Fruit fly (Drosophila melanogaster) whole organism, embryonic: ENCODE measurements around the gene dpr9.

Experiments used
- Antp ChIP-seq: fragments of 200-800 bp; sonication (Bioruptor generic); optimal IDR thresholded peaks from 3 replicates; lab custom pipeline; 2016; ENCODE audit warnings: missing biosample characterization, missing genetic modification characterization
- Atf-2 ChIP-seq: fragments of 200-800 bp; sonication (Bioruptor generic); optimal IDR thresholded peaks from 2 replicates; lab custom pipeline; 2016; ENCODE audit warnings: missing biosample characterization, missing genetic modification characterization
- Atf6 ChIP-seq: fragments of 200-800 bp; sonication (Bioruptor generic); IDR thresholded peaks from 2 replicates; pipeline ENCODE4 v1.3.6; 2022; ENCODE audit warnings: missing biosample characterization, missing genetic modification characterization
- C15 ChIP-seq: fragments of 200-800 bp; sonication (Bioruptor generic); IDR thresholded peaks from 3 replicates; pipeline ENCODE4 v1.3.6; 2022; ENCODE audit warnings: missing biosample characterization, missing genetic modification characterization
- CG11398 ChIP-seq: fragments of 200-800 bp; sonication (Bioruptor generic); optimal IDR thresholded peaks from 2 replicates; lab custom pipeline; 2016; ENCODE audit warnings: missing biosample characterization, missing genetic modification characterization
- CG11696 ChIP-seq: fragments of 200-800 bp; sonication (Bioruptor generic); IDR thresholded peaks from 2 replicates; pipeline ENCODE4 v1.3.6; 2022; ENCODE audit warnings: missing biosample characterization, missing genetic modification characterization
- CG12391 ChIP-seq: fragments of 200-800 bp; sonication (Bioruptor generic); optimal IDR thresholded peaks from 3 replicates; lab custom pipeline; 2018; ENCODE audit warnings: missing biosample characterization, mild to moderate bottlenecking, missing genetic modification characterization, moderate library complexity
- CG13424 ChIP-seq: fragments of 200-800 bp; sonication (Bioruptor generic); optimal IDR thresholded peaks from 2 replicates; lab custom pipeline; 2019; ENCODE audit warnings: missing biosample characterization, mild to moderate bottlenecking, missing genetic modification characterization, moderate library complexity
- CG14965 ChIP-seq: fragments of 200-800 bp; sonication (Bioruptor generic); optimal IDR thresholded peaks from 2 replicates; lab custom pipeline; 2016; ENCODE audit warnings: missing biosample characterization, missing genetic modification characterization, borderline replicate concordance
- CG17359 ChIP-seq: fragments of 200-800 bp; sonication (Bioruptor generic); optimal IDR thresholded peaks from 3 replicates; lab custom pipeline; 2018; ENCODE audit warnings: missing biosample characterization, mild to moderate bottlenecking, missing genetic modification characterization, moderate library complexity
- CG17385 ChIP-seq: fragments of 200-800 bp; sonication (Bioruptor generic); optimal IDR thresholded peaks from 3 replicates; lab custom pipeline; 2018; ENCODE audit warnings: missing biosample characterization, mild to moderate bottlenecking, missing genetic modification characterization
- CG17612 ChIP-seq: fragments of 200-800 bp; sonication (Bioruptor generic); IDR thresholded peaks from 2 replicates; pipeline ENCODE4 v1.3.6; 2022; ENCODE audit warnings: missing biosample characterization, missing genetic modification characterization
- CG18599 ChIP-seq: fragments of 200-800 bp; sonication (Bioruptor generic); optimal IDR thresholded peaks from 3 replicates; lab custom pipeline; 2017; ENCODE audit warnings: missing biosample characterization, missing genetic modification characterization, mild to moderate bottlenecking, moderate library complexity, missing genetic modification reagents
- CG2678 ChIP-seq: fragments of 200-800 bp; sonication (Bioruptor generic); optimal IDR thresholded peaks from 3 replicates; lab custom pipeline; 2019; ENCODE audit warnings: missing biosample characterization, mild to moderate bottlenecking, missing genetic modification characterization, moderate library complexity
- CG2712 ChIP-seq: fragments of 200-800 bp; optimal IDR thresholded peaks from 3 replicates; lab custom pipeline; 2019; ENCODE audit warnings: missing biosample characterization, mild to moderate bottlenecking, missing genetic modification characterization, moderate library complexity
- CG6791 ChIP-seq: fragments of 200-800 bp; sonication (Bioruptor generic); IDR thresholded peaks from 3 replicates; pipeline ENCODE4 v1.3.6; 2022; ENCODE audit warnings: missing biosample characterization, missing genetic modification characterization; ENCODE audit not compliant: partially characterized antibody
- CG7357 ChIP-seq: fragments of 200-800 bp; sonication (Bioruptor generic); IDR thresholded peaks from 3 replicates; pipeline ENCODE4 v1.3.6; 2022; ENCODE audit warnings: missing biosample characterization, missing genetic modification characterization
- CG8765 ChIP-seq: fragments of 200-800 bp; sonication (Bioruptor generic); IDR thresholded peaks from 2 replicates; pipeline ENCODE4 v1.3.6; 2022; ENCODE audit warnings: missing biosample characterization, missing genetic modification characterization
- CG9727 ChIP-seq: fragments of 200-800 bp; sonication (Bioruptor generic); optimal IDR thresholded peaks from 3 replicates; lab custom pipeline; 2017; ENCODE audit warnings: missing biosample characterization, mild to moderate bottlenecking, missing genetic modification characterization
- CG9876 ChIP-seq: fragments of 200-800 bp; sonication (Bioruptor generic); optimal IDR thresholded peaks from 2 replicates; lab custom pipeline; 2016; ENCODE audit warnings: missing biosample characterization, missing genetic modification characterization
- Dll ChIP-seq: fragments of 200-800 bp; sonication (Bioruptor generic); IDR thresholded peaks from 4 replicates; pipeline ENCODE4 v1.3.6; 2022; ENCODE audit warnings: missing biosample characterization, missing genetic modification characterization; ENCODE audit not compliant: partially characterized antibody
- Hr3 ChIP-seq: fragments of 200-800 bp; sonication (Bioruptor generic); optimal IDR thresholded peaks from 3 replicates; lab custom pipeline; 2016; ENCODE audit warnings: missing biosample characterization, missing genetic modification characterization
- Kr ChIP-seq: fragments of 200-800 bp; sonication (Bioruptor generic); optimal IDR thresholded peaks from 2 replicates; lab custom pipeline; 2017; ENCODE audit warnings: missing biosample characterization, mild to moderate bottlenecking, missing genetic modification characterization
- Max ChIP-seq: fragments of 200-800 bp; sonication (Bioruptor generic); optimal IDR thresholded peaks from 2 replicates; lab custom pipeline; 2016; ENCODE audit warnings: missing biosample characterization, mild to moderate bottlenecking, missing genetic modification characterization
- Neu2 ChIP-seq: fragments of 200-800 bp; sonication (Bioruptor generic); optimal IDR thresholded peaks from 3 replicates; lab custom pipeline; 2016; ENCODE audit warnings: missing biosample characterization, missing genetic modification characterization, borderline replicate concordance
- Nf-YC ChIP-seq: fragments of 200-800 bp; optimal IDR thresholded peaks from 3 replicates; lab custom pipeline; 2019; ENCODE audit warnings: missing biosample characterization, mild to moderate bottlenecking, missing genetic modification characterization, moderate library complexity
- Oaz ChIP-seq: fragments of 200-800 bp; sonication (Bioruptor generic); IDR thresholded peaks from 2 replicates; pipeline ENCODE4 v1.3.6; 2022; ENCODE audit warnings: missing biosample characterization, missing genetic modification characterization
- Optix ChIP-seq: fragments of 200-800 bp; sonication (Bioruptor generic); IDR thresholded peaks from 3 replicates; pipeline ENCODE4 v1.3.6; 2022; ENCODE audit warnings: missing biosample characterization, missing genetic modification characterization
- Ravus ChIP-seq: fragments of 200-800 bp; sonication (Bioruptor generic); IDR thresholded peaks from 2 replicates; pipeline ENCODE4 v1.3.6; 2022; ENCODE audit warnings: missing biosample characterization, missing genetic modification characterization
- Stat92E ChIP-seq, 3 experiments: fragments of >200 bp in 2 of 3; fragments of 200-800 bp in 1 of 3; sonication (Bioruptor generic) in 1 of 3; optimal IDR thresholded peaks; 2 replicates each; lab custom pipeline; 2017 to 2019; ENCODE audit warnings: missing biosample characterization in 3 of 3, missing genetic modification characterization in 3 of 3, mild to moderate bottlenecking in 1 of 3, moderate library complexity in 1 of 3
- Usf ChIP-seq: fragments of 200-800 bp; sonication (Bioruptor generic); optimal IDR thresholded peaks from 2 replicates; lab custom pipeline; 2017; ENCODE audit warnings: missing genotype, missing biosample characterization, missing genetic modification characterization
- Vsx1 ChIP-seq: fragments of 200-800 bp; sonication (Bioruptor generic); optimal IDR thresholded peaks from 2 replicates; lab custom pipeline; 2017; ENCODE audit warnings: missing biosample characterization, mild to moderate bottlenecking, missing genetic modification characterization, missing genetic modification reagents
- ase ChIP-seq: fragments of 200-800 bp; sonication (Bioruptor generic); IDR thresholded peaks from 3 replicates; pipeline ENCODE4 v1.3.6; 2022; ENCODE audit warnings: missing biosample characterization, missing genetic modification characterization
- chif ChIP-seq, 2 experiments: fragments of 200-800 bp; sonication (Bioruptor generic); optimal IDR thresholded peaks; 3 replicates each; lab custom pipeline; 2016; ENCODE audit warnings: missing biosample characterization in 2 of 2, missing genetic modification characterization in 2 of 2
- dan ChIP-seq: fragments of 200-800 bp; sonication (Bioruptor generic); IDR thresholded peaks from 2 replicates; pipeline ENCODE4 v1.3.6; 2022; ENCODE audit warnings: missing biosample characterization, missing genetic modification characterization
- fd96Cb ChIP-seq: fragments of 200-800 bp; sonication (Bioruptor generic); optimal IDR thresholded peaks from 2 replicates; lab custom pipeline; 2018; ENCODE audit warnings: missing biosample characterization, mild to moderate bottlenecking, missing genetic modification characterization, moderate library complexity
- grn ChIP-seq: fragments of 200-800 bp; sonication (Bioruptor generic); optimal IDR thresholded peaks from 3 replicates; lab custom pipeline; 2017; ENCODE audit warnings: missing biosample characterization, missing genetic modification characterization
- jigr1 ChIP-seq: fragments of 200-800 bp; sonication (Bioruptor generic); IDR thresholded peaks from 3 replicates; pipeline ENCODE4 v1.3.6; 2022; ENCODE audit warnings: missing biosample characterization, missing genetic modification characterization
- nmo ChIP-seq: fragments of 200-800 bp; sonication (Bioruptor generic); optimal IDR thresholded peaks from 2 replicates; lab custom pipeline; 2018; ENCODE audit warnings: missing biosample characterization, mild to moderate bottlenecking, missing genetic modification characterization, moderate library complexity
- prd ChIP-seq, 3 experiments: fragments of >200 bp in 2 of 3; fragments of 200-800 bp in 1 of 3; sonication (Bioruptor generic) in 1 of 3; optimal IDR thresholded peaks in 2 of 3; IDR thresholded peaks in 1 of 3; 2 replicates in 2 of 3; 3 replicates in 1 of 3; pipeline versions ENCODE4 v1.3.6 to Lab custom; 2017 to 2022; ENCODE audit warnings: missing biosample characterization in 1 of 3, missing genetic modification characterization in 1 of 3
- ranshi ChIP-seq: fragments of 200-800 bp; sonication (Bioruptor generic); IDR thresholded peaks from 2 replicates; pipeline ENCODE4 v1.3.6; 2022; ENCODE audit warnings: missing biosample characterization, missing genetic modification characterization
- slp2 ChIP-seq: fragments of 200-800 bp; sonication (Bioruptor generic); optimal IDR thresholded peaks from 2 replicates; lab custom pipeline; 2016; ENCODE audit warnings: missing biosample characterization, missing genetic modification characterization
- sob ChIP-seq: fragments of 200-800 bp; sonication (Bioruptor generic); IDR thresholded peaks from 2 replicates; pipeline ENCODE4 v1.3.6; 2022; ENCODE audit warnings: missing biosample characterization, missing genetic modification characterization
- sqz ChIP-seq: fragments of 200-800 bp; sonication (Bioruptor generic); optimal IDR thresholded peaks from 3 replicates; lab custom pipeline; 2018; ENCODE audit warnings: missing biosample characterization, mild to moderate bottlenecking, missing genetic modification characterization
- sr ChIP-seq: fragments of 200-800 bp; sonication (Bioruptor generic); IDR thresholded peaks from 3 replicates; pipeline ENCODE4 v1.3.6; 2022; ENCODE audit warnings: missing biosample characterization, missing genetic modification characterization
- ssp ChIP-seq: fragments of 200-800 bp; sonication (Bioruptor generic); IDR thresholded peaks from 2 replicates; pipeline ENCODE4 v1.3.6; 2022; ENCODE audit warnings: missing biosample characterization, missing genetic modification characterization
- tio ChIP-seq: fragments of 200-800 bp; sonication (Bioruptor generic); optimal IDR thresholded peaks from 2 replicates; lab custom pipeline; 2017; ENCODE audit warnings: missing biosample characterization, missing genetic modification characterization, inconsistent platforms
- ttk ChIP-seq: fragments of 200-800 bp; sonication (Bioruptor generic); IDR thresholded peaks from 2 replicates; pipeline ENCODE4 v2.1.2; 2022; ENCODE audit warnings: missing biosample characterization, missing genetic modification characterization
- wor ChIP-seq: fragments of 200-800 bp; sonication (Bioruptor generic); IDR thresholded peaks from 2 replicates; pipeline ENCODE4 v1.3.6; 2022; ENCODE audit warnings: missing biosample characterization, missing genetic modification characterization

The dpr9 gene

dm6 chr3R:15087606-15088193 lies 10.7 kb upstream of the dpr9 start (continued):
- TF ChIP-seq CG17359 (tag; lab: Kevin White, UChicago) (peak; percentile 90), CG17612 (GFP tag; lab: Robert Waterston, UW) (peak; percentile 68), Atf6 (GFP tag; lab: Robert Waterston, UW) (peak; percentile 91), CG14965 (GFP tag; lab: Kevin White, UChicago) (peak; percentile 29), Stat92E (GFP tag; optimal IDR thresholded peaks at IDR 0.05; lab: Kevin White, UChicago) (no peak), jigr1 (GFP tag; lab: Robert Waterston, UW) (peak; percentile 82), fd96Cb (tag; lab: Kevin White, UChicago) (peak; percentile 89), Oaz (GFP tag; lab: Robert Waterston, UW) (peak; percentile 83), Neu2 (GFP tag; lab: Kevin White, UChicago) (no peak), Kr (GFP tag; lab: Kevin White, UChicago) (no peak), Nf-YC (tag; lab: Kevin White, UChicago) (peak; percentile 47), Atf-2 (GFP tag; lab: Kevin White, UChicago) (peak; percentile 75), prd (optimal IDR thresholded peaks at IDR 0.05; lab: Kevin White, UChicago) (no peak), prd (GFP tag; IDR thresholded peaks at IDR 0.05; lab: Robert Waterston, UW) (peak; percentile 93), CG7357 (GFP tag; lab: Robert Waterston, UW) (peak; percentile 83), sob (GFP tag; lab: Robert Waterston, UW) (peak; percentile 91), CG18599 (GFP tag; lab: Kevin White, UChicago) (peak; percentile 78), CG17385 (GFP tag; lab: Kevin White, UChicago) (peak; percentile 71), Max (GFP tag; lab: Kevin White, UChicago) (peak; percentile 58), CG2678 (tag; lab: Kevin White, UChicago) (peak; percentile 86), wor (peak; percentile 79), CG9876 (peak; percentile 67), CG11696 (GFP tag; lab: Robert Waterston, UW) (peak; percentile 81), sr (GFP tag; lab: Robert Waterston, UW) (peak; percentile 78; the same call in 2 of the 3 replicates), ssp (peak; percentile 82), sqz (GFP tag; lab: Kevin White, UChicago) (peak; percentile 53), Antp (GFP tag; lab: Kevin White, UChicago) (peak; percentile 92), CG6791 (GFP tag; lab: Robert Waterston, UW) (no peak), CG12391 (tag; lab: Kevin White, UChicago) (peak; percentile 77), CG8765 (GFP tag; lab: Robert Waterston, UW) (peak; percentile 12; the same call in 1 of the 2 replicates), chif (GFP tag; optimal IDR thresholded peaks at IDR 0.05; lab: Kevin White, UChicago) (peak; percentile 73 to 85), ase (GFP tag; lab: Robert Waterston, UW) (peak; percentile 90; the same call in 2 of the 3 replicates), nmo (GFP tag; lab: Kevin White, UChicago) (peak; percentile 85), Dll (no peak), slp2 (GFP tag; lab: Kevin White, UChicago) (peak; percentile 79), CG13424 (tag; lab: Kevin White, UChicago) (peak; percentile 84), CG2712 (tag; lab: Kevin White, UChicago) (peak; percentile 86), Usf (GFP tag; lab: Kevin White, UChicago) (no peak), ranshi (GFP tag; lab: Robert Waterston, UW) (peak; percentile 91), CG9727 (GFP tag; lab: Kevin White, UChicago) (peak; percentile 68), tio (GFP tag; lab: Kevin White, UChicago) (peak; percentile 76), CG11398 (GFP tag; lab: Kevin White, UChicago) (peak; percentile 80), dan (GFP tag; lab: Robert Waterston, UW) (no peak), C15 (peak; percentile 84), grn (peak; percentile 53), ttk (GFP tag; lab: Robert Waterston, UW) (peak; percentile 91), Hr3 (GFP tag; lab: Kevin White, UChicago) (peak; percentile 76), Ravus (GFP tag; lab: Robert Waterston, UW) (peak; percentile 63), Optix (GFP tag; lab: Robert Waterston, UW) (peak; percentile 74), Vsx1 (GFP tag; lab: Kevin White, UChicago) (peak; percentile 66)
